Fruit fly (Drosophila melanogaster) whole organism, prepupa: Measurements from ENCODE around the gene Prosbeta2R2.

Experiments used
- Blimp-1 ChIP-seq: fragments of 200-800 bp; sonication (Bioruptor generic); optimal IDR thresholded peaks from 3 replicates; lab custom pipeline; 2017; ENCODE audit warnings: missing biosample characterization, missing genetic modification characterization, mild to moderate bottlenecking, moderate library complexity, missing genetic modification reagents
- CG10631 ChIP-seq: fragments of 200-800 bp; sonication (Bioruptor generic); optimal IDR thresholded peaks from 2 replicates; lab custom pipeline; 2016; ENCODE audit warnings: missing biosample characterization, missing genetic modification characterization
- CG10669 ChIP-seq: fragments of 200-800 bp; sonication (Bioruptor generic); optimal IDR thresholded peaks from 3 replicates; lab custom pipeline; 2018; ENCODE audit warnings: missing biosample characterization, mild to moderate bottlenecking, missing genetic modification characterization, moderate library complexity
- CG11762 ChIP-seq: fragments of 200-800 bp; sonication (Bioruptor generic); optimal IDR thresholded peaks from 3 replicates; lab custom pipeline; 2016; ENCODE audit warnings: missing biosample characterization, missing genetic modification characterization; ENCODE audit not compliant: insufficient read depth
- CG1621 ChIP-seq: fragments of 200-800 bp; sonication (Bioruptor generic); optimal IDR thresholded peaks from 3 replicates; lab custom pipeline; 2018; ENCODE audit warnings: missing biosample characterization, mild to moderate bottlenecking, missing genetic modification characterization
- CG34406 ChIP-seq: fragments of 200-800 bp; sonication (Bioruptor generic); optimal IDR thresholded peaks from 3 replicates; lab custom pipeline; 2016; ENCODE audit warnings: missing biosample characterization, missing genetic modification characterization
- CG3919 ChIP-seq: fragments of 200-800 bp; sonication (Bioruptor generic); optimal IDR thresholded peaks from 3 replicates; lab custom pipeline; 2016; ENCODE audit warnings: missing biosample characterization, missing genetic modification characterization
- CG6276 ChIP-seq: fragments of 200-800 bp; sonication (Bioruptor generic); optimal IDR thresholded peaks from 2 replicates; lab custom pipeline; 2017; ENCODE audit warnings: missing biosample characterization, mild to moderate bottlenecking, missing genetic modification characterization
- CG6808 ChIP-seq: fragments of 200-800 bp; sonication (Bioruptor generic); optimal IDR thresholded peaks from 3 replicates; lab custom pipeline; 2017; ENCODE audit warnings: missing biosample characterization, missing genetic modification characterization, mild to moderate bottlenecking, moderate library complexity, missing genetic modification reagents
- CG7368 ChIP-seq: fragments of 200-800 bp; sonication (Bioruptor generic); optimal IDR thresholded peaks from 3 replicates; lab custom pipeline; 2016; ENCODE audit warnings: missing biosample characterization, missing genetic modification characterization
- Eip75B ChIP-seq: fragments of 200-800 bp; sonication (Bioruptor generic); optimal IDR thresholded peaks from 3 replicates; lab custom pipeline; 2016; ENCODE audit warnings: missing biosample characterization, missing genetic modification characterization
- Eip78C ChIP-seq: fragments of 200-800 bp; sonication (Bioruptor generic); peaks from one replicate; lab custom pipeline; 2016; ENCODE audit warnings: missing biosample characterization, missing genetic modification characterization
- Eip93F ChIP-seq: fragments of 200-800 bp; sonication (Bioruptor generic); optimal IDR thresholded peaks from 2 replicates; lab custom pipeline; 2016; ENCODE audit warnings: missing biosample characterization, mild to moderate bottlenecking, missing genetic modification characterization
- Ets21C ChIP-seq: fragments of 200-800 bp; sonication (Bioruptor generic); optimal IDR thresholded peaks from 3 replicates; lab custom pipeline; 2016; ENCODE audit warnings: missing biosample characterization, missing genetic modification characterization
- Ets96B ChIP-seq: fragments of 200-800 bp; optimal IDR thresholded peaks from 2 replicates; lab custom pipeline; 2019; ENCODE audit warnings: missing biosample characterization, mild to moderate bottlenecking, missing genetic modification characterization, moderate library complexity
- Gug ChIP-seq: fragments of 200-800 bp; sonication (Bioruptor generic); IDR thresholded peaks from 2 replicates; pipeline ENCODE4 v1.3.6; 2022; ENCODE audit warnings: missing biosample characterization, missing genetic modification characterization
- Hr38 ChIP-seq: sonication (Bioruptor generic); optimal IDR thresholded peaks from 2 replicates; lab custom pipeline; 2016; ENCODE audit warnings: missing biosample characterization, missing genetic modification characterization
- Hr39 ChIP-seq: fragments of 200-800 bp; sonication (Bioruptor generic); optimal IDR thresholded peaks from 2 replicates; lab custom pipeline; 2016; ENCODE audit warnings: missing biosample characterization, missing genetic modification characterization
- Hr4 ChIP-seq: fragments of 200-800 bp; sonication (Bioruptor generic); optimal IDR thresholded peaks from 3 replicates; lab custom pipeline; 2016; ENCODE audit warnings: missing biosample characterization, missing genetic modification characterization
- Lpt ChIP-seq: fragments of 200-800 bp; sonication (Bioruptor generic); optimal IDR thresholded peaks from 3 replicates; lab custom pipeline; 2016; ENCODE audit warnings: missing biosample characterization, missing genetic modification characterization
- OdsH ChIP-seq: fragments of 200-800 bp; sonication (Bioruptor generic); optimal IDR thresholded peaks from 3 replicates; lab custom pipeline; 2016; ENCODE audit warnings: missing biosample characterization, missing genetic modification characterization
- Smox ChIP-seq: fragments of 200-800 bp; sonication (Bioruptor generic); optimal IDR thresholded peaks from 3 replicates; lab custom pipeline; 2016; ENCODE audit warnings: missing biosample characterization, missing genetic modification characterization
- achi ChIP-seq: fragments of 200-800 bp; sonication (Bioruptor generic); optimal IDR thresholded peaks from 3 replicates; lab custom pipeline; 2016; ENCODE audit warnings: missing biosample characterization, missing genetic modification characterization
- cyc ChIP-seq: fragments of 200-800 bp; sonication (Bioruptor generic); optimal IDR thresholded peaks from 3 replicates; lab custom pipeline; 2016; ENCODE audit warnings: missing biosample characterization, missing genetic modification characterization
- dac ChIP-seq: fragments of 200-800 bp; sonication (Bioruptor generic); optimal IDR thresholded peaks from 2 replicates; lab custom pipeline; 2017; ENCODE audit warnings: missing biosample characterization, mild to moderate bottlenecking, missing genetic modification characterization
- eg ChIP-seq: fragments of 200-800 bp; sonication (Bioruptor generic); IDR thresholded peaks from 3 replicates; pipeline ENCODE4 v1.3.6; 2022; ENCODE audit warnings: missing biosample characterization, missing genetic modification characterization
- esn ChIP-seq: fragments of 200-800 bp; sonication (Bioruptor generic); optimal IDR thresholded peaks from 2 replicates; lab custom pipeline; 2016; ENCODE audit warnings: missing biosample characterization, mild to moderate bottlenecking, missing genetic modification characterization, moderate library complexity
- fd85E ChIP-seq: fragments of 200-800 bp; sonication (Bioruptor generic); optimal IDR thresholded peaks from 3 replicates; lab custom pipeline; 2016; ENCODE audit warnings: missing biosample characterization, missing genetic modification characterization
- fkh ChIP-seq: fragments of 200-800 bp; sonication (Bioruptor generic); optimal IDR thresholded peaks from 3 replicates; lab custom pipeline; 2017; ENCODE audit warnings: missing biosample characterization, mild to moderate bottlenecking, missing genetic modification characterization, moderate library complexity
- lz ChIP-seq: fragments of 200-800 bp; sonication (Bioruptor generic); optimal IDR thresholded peaks from 3 replicates; lab custom pipeline; 2016; ENCODE audit warnings: missing biosample characterization, missing genetic modification characterization
- net ChIP-seq: fragments of 200-800 bp; sonication (Bioruptor generic); optimal IDR thresholded peaks from 3 replicates; lab custom pipeline; 2016; ENCODE audit warnings: missing biosample characterization, missing genetic modification characterization
- pdm3 ChIP-seq: fragments of 200-800 bp; sonication (Bioruptor generic); optimal IDR thresholded peaks from 3 replicates; lab custom pipeline; 2016; ENCODE audit warnings: missing biosample characterization, missing genetic modification characterization
- spab ChIP-seq: fragments of 200-800 bp; sonication (Bioruptor generic); optimal IDR thresholded peaks from 2 replicates; lab custom pipeline; 2017; ENCODE audit warnings: missing biosample characterization, mild to moderate bottlenecking, missing genetic modification characterization, missing genetic modification reagents
- ss ChIP-seq, 2 experiments: fragments of 200-800 bp; sonication (Bioruptor generic); optimal IDR thresholded peaks; 2 replicates in 1 of 2; 3 replicates in 1 of 2; lab custom pipeline; 2017 to 2018; ENCODE audit warnings: mild to moderate bottlenecking in 2 of 2, missing biosample characterization in 2 of 2, missing genetic modification characterization in 2 of 2, moderate library complexity in 1 of 2
- svp ChIP-seq: fragments of 200-800 bp; sonication (Bioruptor generic); peaks from one replicate; lab custom pipeline; 2016; ENCODE audit warnings: missing biosample characterization, missing genetic modification characterization
- topi ChIP-seq: fragments of 200-800 bp; sonication (Bioruptor generic); optimal IDR thresholded peaks from 3 replicates; lab custom pipeline; 2016; ENCODE audit warnings: missing biosample characterization, missing genetic modification characterization
- vri ChIP-seq: fragments of 200-800 bp; sonication (Bioruptor generic); optimal IDR thresholded peaks from 3 replicates; lab custom pipeline; 2016; ENCODE audit warnings: missing biosample characterization, mild to moderate bottlenecking, missing genetic modification characterization

Gene Prosbeta2R2

dm6 chr3R:5187806-5188205 is 31.5 kb downstream of the Prosbeta2R2 start (continued):
- TF ChIP-seq dac (GFP tag; lab: Kevin White, UChicago) (no peak), CG7368 (GFP tag; lab: Kevin White, UChicago) (no peak), pdm3 (no peak), Lpt (no peak), cyc (peak; percentile 4), vri (no peak), esn (GFP tag; lab: Kevin White, UChicago) (no peak), Ets96B (tag; lab: Kevin White, UChicago) (no peak), OdsH (no peak), Smox (GFP tag; lab: Kevin White, UChicago) (no peak), Ets21C (GFP tag; lab: Kevin White, UChicago) (no peak), Eip93F (GFP tag; lab: Kevin White, UChicago) (no peak), CG10631 (GFP tag; lab: Kevin White, UChicago) (peak; percentile 8), svp (GFP tag; lab: Kevin White, UChicago) (no peak), lz (peak; percentile 14), spab (GFP tag; lab: Kevin White, UChicago) (no peak), CG1621 (no peak), eg (GFP tag; lab: Robert Waterston, UW) (0 out of 3 replicates have a peak, but pooled peaks have one; percentile 17), Blimp-1 (GFP tag; lab: Kevin White, UChicago) (no peak), CG6276 (GFP tag; lab: Kevin White, UChicago) (no peak), CG11762 (GFP tag; lab: Kevin White, UChicago) (no peak), CG10669 (no peak), Eip75B (no peak), Gug (no peak), Eip78C (GFP tag; lab: Kevin White, UChicago) (peak; percentile 75), fd85E (GFP tag; lab: Kevin White, UChicago) (no peak), CG34406 (GFP tag; lab: Kevin White, UChicago) (peak; percentile 43), Hr39 (no peak), Hr38 (GFP tag; lab: Kevin White, UChicago) (no peak), Hr4 (GFP tag; lab: Kevin White, UChicago) (no peak), fkh (no peak), ss (GFP tag; optimal IDR thresholded peaks at IDR 0.05; lab: Kevin White, UChicago) (no peak), CG6808 (no peak), net (GFP tag; lab: Kevin White, UChicago) (no peak), topi (GFP tag; lab: Kevin White, UChicago) (no peak)

dm6 chr3R:5175944-5176343 is 43.4 kb downstream of the Prosbeta2R2 start:
- TF ChIP-seq CG3919 (GFP tag; lab: Kevin White, UChicago) (peak; percentile 33), cyc (no peak)

- TF ChIP-seq lz (no peak), fkh (no peak), CG6276 (GFP tag; lab: Kevin White, UChicago) (no peak), cyc (no peak), Eip93F (GFP tag; lab: Kevin White, UChicago) (no peak), esn (GFP tag; lab: Kevin White, UChicago) (no peak), vri (no peak), Lpt (no peak), achi (no peak)
- TF ChIP-seq, all 60 proteins: peak for 0
Observed at dm6 chr3R:5171972-5172371, 47.4 kb downstream of the Prosbeta2R2 start.
